Worm (Caenorhabditis elegans): Measurements from ENCODE around the gene C14A11.6.

- TF ChIP-seq W03F9.2 (tag; optimal IDR thresholded peaks at IDR 0.05) (no peak), him-1 (tag; optimal IDR thresholded peaks at IDR 0.05) (no peak)
These were observed 27.8 kb upstream of the C14A11.6 start for ce11 chrX:2841754-2842153.
